Worm (Caenorhabditis elegans) whole organism, L1 larva: ENCODE data around the gene W02D7.11.

Experiments
- alr-1 ChIP-seq: fragments of 200-800 bp; sonication (Bioruptor generic); optimal IDR thresholded peaks from 2 replicates; lab custom pipeline; 2018; ENCODE audit warnings: borderline replicate concordance, mild to moderate bottlenecking, missing genetic modification characterization, missing compliant biosample characterization
- ceh-63 ChIP-seq: fragments of 200-800 bp; sonication (Bioruptor generic); optimal IDR thresholded peaks from 2 replicates; lab custom pipeline; 2018; ENCODE audit warnings: mild to moderate bottlenecking, missing genetic modification characterization, missing compliant biosample characterization
- ceh-88 ChIP-seq: fragments of 200-800 bp; sonication (Bioruptor generic); IDR thresholded peaks from 2 replicates; pipeline ENCODE4 v1.3.6; 2022; ENCODE audit warnings: missing genetic modification characterization, missing compliant biosample characterization
- efl-1 ChIP-seq, 4 experiments: fragments of 150-350 bp; optimal IDR thresholded peaks in 3 of 4; peaks in 1 of 4; 1 replicate in 1 of 4; 2 replicates in 3 of 4; lab custom pipeline; 2014; ENCODE audit warnings: missing biosample characterization in 2 of 4, missing genetic modification characterization in 2 of 4, missing genetic modification reagents in 2 of 4
- efl-3 ChIP-seq: fragments of 200-800 bp; sonication (Bioruptor generic); optimal IDR thresholded peaks from 2 replicates; lab custom pipeline; 2018; ENCODE audit warnings: mild to moderate bottlenecking, missing genetic modification characterization, missing compliant biosample characterization
- egl-13 ChIP-seq: sonication (generic microtip); optimal IDR thresholded peaks from 2 replicates; lab custom pipeline; 2016; ENCODE audit warnings: missing genotype, missing genetic modification reagents, missing genetic modification characterization, missing compliant biosample characterization
- egl-27 ChIP-seq, 2 experiments: fragments of 150-350 bp in 1 of 2; sonication (generic microtip); optimal IDR thresholded peaks; 3 replicates each; lab custom pipeline; 2017 to 2018; ENCODE audit warnings: missing biosample characterization in 2 of 2, missing genetic modification characterization in 2 of 2, missing genetic modification reagents in 2 of 2
- elt-2 ChIP-seq: sonication (generic microtip); optimal IDR thresholded peaks from 2 replicates; lab custom pipeline; 2016; ENCODE audit warnings: missing genetic modification characterization, mild to moderate bottlenecking, inconsistent platforms, missing compliant biosample characterization, missing genetic modification reagents
- elt-3 ChIP-seq, 6 experiments: fragments of 150-350 bp in 1 of 6; sonication (generic microtip); optimal IDR thresholded peaks; 2 replicates each; lab custom pipeline; 2017 to 2018; ENCODE audit warnings: missing biosample characterization in 6 of 6, missing genetic modification characterization in 6 of 6, inconsistent platforms in 1 of 6
- fkh-10 ChIP-seq: sonication (generic microtip); optimal IDR thresholded peaks from 2 replicates; lab custom pipeline; 2017; ENCODE audit warnings: missing biosample characterization, missing genetic modification reagents, missing genetic modification characterization
- fkh-4 ChIP-seq: sonication (generic microtip); optimal IDR thresholded peaks from 2 replicates; lab custom pipeline; 2016; ENCODE audit warnings: missing compliant biosample characterization, missing genetic modification characterization, borderline replicate concordance
- hlh-17 ChIP-seq: fragments of 200-800 bp; sonication (Bioruptor generic); optimal IDR thresholded peaks from 2 replicates; lab custom pipeline; 2018; ENCODE audit warnings: missing genetic modification characterization, mild to moderate bottlenecking, missing compliant biosample characterization, moderate library complexity, borderline replicate concordance
- hpl-2 ChIP-seq: fragments of 150-350 bp; optimal IDR thresholded peaks from 2 replicates; lab custom pipeline; 2014; ENCODE audit warnings: missing biosample characterization, missing genetic modification reagents, missing genetic modification characterization
- irx-1 ChIP-seq: sonication (generic microtip); optimal IDR thresholded peaks from 2 replicates; lab custom pipeline; 2016; ENCODE audit warnings: missing genetic modification characterization, missing compliant biosample characterization
- isw-1 ChIP-seq: fragments of 200-800 bp; sonication (Bioruptor generic); IDR thresholded peaks from 2 replicates; pipeline ENCODE4 v1.3.6; 2022; ENCODE audit warnings: missing genetic modification characterization, missing compliant biosample characterization
- jun-1 ChIP-seq: fragments of 150-350 bp; optimal IDR thresholded peaks from 2 replicates; lab custom pipeline; 2014; ENCODE audit warnings: missing biosample characterization, missing genetic modification reagents, missing genetic modification characterization
- lir-3 ChIP-seq: sonication (generic microtip); optimal IDR thresholded peaks from 2 replicates; lab custom pipeline; 2016; ENCODE audit warnings: mild to moderate bottlenecking, missing genetic modification characterization, moderate library complexity, missing compliant biosample characterization; ENCODE audit not compliant: poor library complexity
- nhr-11 ChIP-seq: fragments of 150-350 bp; optimal IDR thresholded peaks from 2 replicates; lab custom pipeline; 2014; ENCODE audit warnings: missing biosample characterization, missing genetic modification characterization
- nhr-19 ChIP-seq: fragments of 200-800 bp; sonication (Bioruptor generic); conservative IDR thresholded peaks from 2 replicates; pipeline ENCODE4 v1.3.6; 2022; ENCODE audit warnings: missing genetic modification characterization, missing compliant biosample characterization
- nhr-20 ChIP-seq: sonication (generic microtip); optimal IDR thresholded peaks from 2 replicates; lab custom pipeline; 2016; ENCODE audit warnings: mild to moderate bottlenecking, missing genetic modification characterization, missing compliant biosample characterization
- nhr-237 ChIP-seq: fragments of 150-350 bp; optimal IDR thresholded peaks from 2 replicates; lab custom pipeline; 2014; ENCODE audit warnings: missing biosample characterization, missing genetic modification characterization
- nhr-28 ChIP-seq: fragments of 150-350 bp; optimal IDR thresholded peaks from 2 replicates; lab custom pipeline; 2014; ENCODE audit warnings: missing biosample characterization, missing genetic modification characterization
- nhr-71 ChIP-seq: sonication (generic microtip); optimal IDR thresholded peaks from 2 replicates; lab custom pipeline; 2016; ENCODE audit warnings: mild to moderate bottlenecking, missing genetic modification characterization, moderate library complexity, missing compliant biosample characterization
- nhr-76 ChIP-seq: sonication (generic microtip); optimal IDR thresholded peaks from 2 replicates; lab custom pipeline; 2017; ENCODE audit warnings: missing biosample characterization, missing genetic modification characterization
- nhr-77 ChIP-seq: fragments of 150-350 bp; optimal IDR thresholded peaks from 2 replicates; lab custom pipeline; 2014; ENCODE audit warnings: missing biosample characterization, missing genetic modification characterization
- nhr-84 ChIP-seq: sonication (generic microtip); optimal IDR thresholded peaks from 2 replicates; lab custom pipeline; 2017; ENCODE audit warnings: missing biosample characterization, missing genetic modification characterization
- pax-3 ChIP-seq: fragments of 200-800 bp; sonication (Bioruptor generic); optimal IDR thresholded peaks from 2 replicates; lab custom pipeline; 2018; ENCODE audit warnings: mild to moderate bottlenecking, missing genetic modification characterization, moderate library complexity, missing compliant biosample characterization
- rnt-1 ChIP-seq: sonication (generic microtip); optimal IDR thresholded peaks from 2 replicates; lab custom pipeline; 2016; ENCODE audit warnings: mild to moderate bottlenecking, missing genetic modification characterization, moderate library complexity, missing compliant biosample characterization
- skn-1 ChIP-seq: fragments of 150-350 bp; optimal IDR thresholded peaks from 2 replicates; lab custom pipeline; 2014; ENCODE audit warnings: missing biosample characterization, missing genetic modification characterization
- sox-4 ChIP-seq: sonication (generic microtip); optimal IDR thresholded peaks from 2 replicates; lab custom pipeline; 2016; ENCODE audit warnings: missing genetic modification characterization, missing compliant biosample characterization
- sup-37 ChIP-seq: fragments of 200-800 bp; sonication (Bioruptor generic); optimal IDR thresholded peaks from 2 replicates; lab custom pipeline; 2018; ENCODE audit warnings: mild to moderate bottlenecking, missing genetic modification characterization, missing compliant biosample characterization
- swsn-7 ChIP-seq: sonication (generic microtip); optimal IDR thresholded peaks from 2 replicates; lab custom pipeline; 2016; ENCODE audit warnings: missing genetic modification characterization, missing compliant biosample characterization
- tlp-1 ChIP-seq: fragments of 150-350 bp; optimal IDR thresholded peaks from 2 replicates; lab custom pipeline; 2014; ENCODE audit warnings: missing biosample characterization, missing genetic modification characterization
- xbp-1 ChIP-seq: sonication (generic microtip); optimal IDR thresholded peaks from 2 replicates; lab custom pipeline; 2016; ENCODE audit warnings: missing genetic modification characterization, missing compliant biosample characterization
- zip-4 ChIP-seq: fragments of 200-800 bp; sonication (Bioruptor generic); optimal IDR thresholded peaks from 2 replicates; lab custom pipeline; 2018; ENCODE audit warnings: mild to moderate bottlenecking, missing genetic modification characterization, moderate library complexity, missing compliant biosample characterization

Gene W02D7.11

ce11 chrV:8327080-8327479, 22.8 kb upstream of the W02D7.11 start:
- TF ChIP-seq rnt-1 (tag; lab: Kevin White, UChicago): no peak
- TF ChIP-seq swsn-7 (tag; lab: Kevin White, UChicago): no peak
- TF ChIP-seq egl-13 (tag; lab: Kevin White, UChicago): no peak
- TF ChIP-seq zip-4 (GFP tag; lab: Kevin White, UChicago): no peak
- TF ChIP-seq sox-4 (tag; lab: Kevin White, UChicago): no peak
- TF ChIP-seq nhr-237 (tag; lab: Kevin White, UChicago): no peak
- TF ChIP-seq tlp-1: no peak

DNA sequence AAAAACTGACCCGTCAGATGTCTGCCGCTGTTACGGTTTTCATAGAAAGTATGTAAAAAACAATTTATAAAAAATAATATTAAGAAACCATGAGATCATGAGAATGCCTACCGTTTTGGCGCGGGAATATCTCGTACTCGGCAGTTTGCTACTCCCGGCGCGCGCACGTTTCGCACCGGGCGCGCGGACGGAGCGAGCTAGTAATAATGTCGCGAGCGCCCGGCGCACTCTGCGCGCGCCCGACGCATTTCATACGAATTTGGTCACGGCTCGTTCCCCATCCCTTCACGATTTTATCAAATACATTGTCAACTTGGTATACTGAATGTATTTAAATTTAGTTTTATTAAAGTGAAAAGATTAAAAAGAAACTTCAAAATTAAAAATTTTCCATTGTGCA, 21.6 kb upstream of the W02D7.11 start:
- TF ChIP-seq nhr-19 (GFP tag; lab: Robert Waterston, UW) (no peak), lir-3 (tag; lab: Kevin White, UChicago) (no peak), hlh-17 (GFP tag; lab: Kevin White, UChicago) (no peak), isw-1 (GFP tag; lab: Robert Waterston, UW) (no peak), sup-37 (GFP tag; lab: Kevin White, UChicago) (no peak), nhr-71 (tag; lab: Kevin White, UChicago) (no peak), alr-1 (tag; lab: Kevin White, UChicago) (no peak), fkh-10 (GFP tag; lab: Kevin White, UChicago) (no peak), nhr-28 (tag; lab: Kevin White, UChicago) (no peak), xbp-1 (no peak), nhr-84 (tag; lab: Kevin White, UChicago) (no peak), nhr-20 (tag; lab: Kevin White, UChicago) (no peak), skn-1 (tag; lab: Kevin White, UChicago) (no peak), ceh-63 (no peak), nhr-76 (tag; lab: Kevin White, UChicago) (no peak)

DNA sequence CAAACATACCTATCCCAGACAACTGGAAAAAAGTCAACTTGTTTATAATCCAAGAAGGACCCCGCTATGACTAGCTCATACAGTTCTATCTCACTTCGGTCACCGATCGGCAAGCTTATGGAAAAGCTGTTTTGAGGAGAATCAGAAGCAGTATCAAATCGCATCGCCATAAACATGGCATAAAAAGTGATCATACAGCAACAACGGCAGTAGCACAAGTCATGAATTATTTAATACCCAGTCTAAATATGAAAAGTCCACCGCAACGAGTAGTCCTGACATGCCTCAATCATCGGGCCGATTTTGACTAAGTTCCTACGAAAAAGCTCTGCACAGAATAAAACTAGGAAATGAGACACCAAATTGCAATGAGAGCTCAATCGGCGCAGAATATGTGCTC, 19.2 kb upstream of the W02D7.11 start:
- TF ChIP-seq swsn-7 (tag; lab: Kevin White, UChicago): no peak
- TF ChIP-seq nhr-20 (tag; lab: Kevin White, UChicago): no peak
- TF ChIP-seq jun-1 (tag; lab: Kevin White, UChicago): no peak
- TF ChIP-seq nhr-77 (tag; lab: Kevin White, UChicago): no peak
- no peak for TF ChIP-seq irx-1 (tag; lab: Kevin White, UChicago)
- no peak for TF ChIP-seq nhr-11 (tag; lab: Kevin White, UChicago)
- no peak for TF ChIP-seq efl-3 (GFP tag; lab: Kevin White, UChicago)
- no peak for TF ChIP-seq hpl-2
- TF ChIP-seq fkh-4 (tag; lab: Kevin White, UChicago): no peak
- TF ChIP-seq egl-27 (tag; optimal IDR thresholded peaks at IDR 0.05; lab: Kevin White, UChicago): no peak
- no peak for TF ChIP-seq elt-3 (tag; optimal IDR thresholded peaks at IDR 0.05; lab: Kevin White, UChicago)
- no peak for TF ChIP-seq elt-2 (tag; lab: Kevin White, UChicago)
- TF ChIP-seq ceh-88 (GFP tag; lab: Robert Waterston, UW): no peak

ce11 chrV:8318135-8318534, 13.8 kb upstream of the W02D7.11 start, which contains the start of gene clec-219:
Gene clec-219 (plus strand): TSS chrV:8318435.
- TF ChIP-seq efl-1 (optimal IDR thresholded peaks at IDR 0.05; lab: Kevin White, UChicago) (no peak), efl-1 (GFP tag; optimal IDR thresholded peaks at IDR 0.05 in 1 of 2; lab: Kevin White, UChicago) (peak in 1 of 2 experiments; percentile 32), pax-3 (tag; lab: Kevin White, UChicago) (no peak)
